Fruit fly (Drosophila melanogaster): ENCODE measurements around the gene Amt.
A peak's percentile ranks its signal among the peaks of the same experiment; 100 is the strongest.

dm6 chr3R:15229329-15229876 lies 19.5 kb downstream of the Amt start, which contains the start of the genes Art3 and mRpS10:
- TF ChIP-seq Pif1A (GFP tag; optimal IDR thresholded peaks at IDR 0.05) (peak; percentile 99), D1 (tag; optimal IDR thresholded peaks at IDR 0.05) (no peak), CG14655 (GFP tag; optimal IDR thresholded peaks at IDR 0.05) (peak; percentile 100), Snoo (tag; optimal IDR thresholded peaks at IDR 0.05) (peak; percentile 100), CG32121 (GFP tag; IDR thresholded peaks at IDR 0.05) (peak; percentile 100), CG12605 (GFP tag; IDR thresholded peaks at IDR 0.05) (peak; percentile 100), rn (GFP tag; IDR thresholded peaks at IDR 0.05) (peak; percentile 100), gl (tag; optimal IDR thresholded peaks at IDR 0.05) (peak; percentile 99), CG4496 (GFP tag; IDR thresholded peaks at IDR 0.05) (peak; percentile 100), CG17806 (tag; optimal IDR thresholded peaks at IDR 0.05) (peak; percentile 100)

Data from whole organism, pupa.